Worm (Caenorhabditis elegans) whole organism, L1 larva: ENCODE data around the gene K09G1.1.

Source experiments
- F16B12.6 ChIP-seq: fragments of 150-350 bp; optimal IDR thresholded peaks from 2 replicates; lab custom pipeline; 2014; ENCODE audit warnings: missing biosample characterization, missing genetic modification characterization
- aha-1 ChIP-seq: fragments of 150-350 bp; optimal IDR thresholded peaks from 2 replicates; lab custom pipeline; 2014; ENCODE audit warnings: missing biosample characterization, missing genetic modification characterization
- alr-1 ChIP-seq: fragments of 200-800 bp; sonication (Bioruptor generic); optimal IDR thresholded peaks from 2 replicates; lab custom pipeline; 2018; ENCODE audit warnings: borderline replicate concordance, mild to moderate bottlenecking, missing genetic modification characterization, missing compliant biosample characterization
- blmp-1 ChIP-seq: fragments of 150-350 bp; optimal IDR thresholded peaks from 2 replicates; lab custom pipeline; 2014; ENCODE audit warnings: missing biosample characterization, missing genetic modification characterization
- ceh-63 ChIP-seq: fragments of 200-800 bp; sonication (Bioruptor generic); optimal IDR thresholded peaks from 2 replicates; lab custom pipeline; 2018; ENCODE audit warnings: mild to moderate bottlenecking, missing genetic modification characterization, missing compliant biosample characterization
- ceh-8 ChIP-seq: fragments of 200-800 bp; sonication (Bioruptor generic); optimal IDR thresholded peaks from 2 replicates; lab custom pipeline; 2018; ENCODE audit warnings: mild to moderate bottlenecking, missing genetic modification characterization, moderate library complexity, missing compliant biosample characterization
- ceh-82 ChIP-seq, 3 experiments: fragments of 150-350 bp in 1 of 3; sonication (generic microtip) in 2 of 3; optimal IDR thresholded peaks; 2 replicates each; lab custom pipeline; 2014 to 2017; ENCODE audit warnings: missing biosample characterization in 3 of 3, missing genetic modification characterization in 3 of 3
- ceh-88 ChIP-seq: fragments of 200-800 bp; sonication (Bioruptor generic); IDR thresholded peaks from 2 replicates; pipeline ENCODE4 v1.3.6; 2022; ENCODE audit warnings: missing genetic modification characterization, missing compliant biosample characterization
- ceh-90 ChIP-seq: sonication (generic microtip); optimal IDR thresholded peaks from 2 replicates; lab custom pipeline; 2016; ENCODE audit warnings: missing genetic modification characterization, missing compliant biosample characterization
- dsc-1 ChIP-seq: sonication (generic microtip); optimal IDR thresholded peaks from 2 replicates; lab custom pipeline; 2016; ENCODE audit warnings: mild to moderate bottlenecking, missing genetic modification characterization, missing compliant biosample characterization
- efl-1 ChIP-seq, 4 experiments: fragments of 150-350 bp; optimal IDR thresholded peaks in 3 of 4; peaks in 1 of 4; 1 replicate in 1 of 4; 2 replicates in 3 of 4; lab custom pipeline; 2014; ENCODE audit warnings: missing biosample characterization in 2 of 4, missing genetic modification characterization in 2 of 4, missing genetic modification reagents in 2 of 4
- grh-1 ChIP-seq: fragments of 200-800 bp; sonication (Bioruptor generic); IDR thresholded peaks from 2 replicates; pipeline ENCODE4 v1.3.6; 2022; ENCODE audit warnings: missing genetic modification reagents, missing genetic modification characterization, missing compliant biosample characterization
- hlh-17 ChIP-seq: fragments of 200-800 bp; sonication (Bioruptor generic); optimal IDR thresholded peaks from 2 replicates; lab custom pipeline; 2018; ENCODE audit warnings: missing genetic modification characterization, mild to moderate bottlenecking, missing compliant biosample characterization, moderate library complexity, borderline replicate concordance
- isw-1 ChIP-seq: fragments of 200-800 bp; sonication (Bioruptor generic); IDR thresholded peaks from 2 replicates; pipeline ENCODE4 v1.3.6; 2022; ENCODE audit warnings: missing genetic modification characterization, missing compliant biosample characterization
- jun-1 ChIP-seq: fragments of 150-350 bp; optimal IDR thresholded peaks from 2 replicates; lab custom pipeline; 2014; ENCODE audit warnings: missing biosample characterization, missing genetic modification reagents, missing genetic modification characterization
- lin-13 ChIP-seq: fragments of 150-350 bp; optimal IDR thresholded peaks from 2 replicates; lab custom pipeline; 2014; ENCODE audit warnings: missing biosample characterization, missing genetic modification reagents, missing genetic modification characterization
- lin-14 ChIP-seq: fragments of 200-800 bp; sonication (Bioruptor generic); optimal IDR thresholded peaks from 2 replicates; lab custom pipeline; 2018; ENCODE audit warnings: mild to moderate bottlenecking, missing genetic modification characterization, moderate library complexity, missing compliant biosample characterization
- lin-15B ChIP-seq: fragments of 150-350 bp; sonication (generic microtip); optimal IDR thresholded peaks from 3 replicates; lab custom pipeline; 2014; ENCODE audit warnings: missing biosample characterization, missing genetic modification characterization
- lin-35 ChIP-seq, 2 experiments: fragments of 150-350 bp; optimal IDR thresholded peaks; 2 replicates each; lab custom pipeline; 2014; ENCODE audit warnings: missing biosample characterization in 2 of 2, missing genetic modification characterization in 2 of 2, missing genetic modification reagents in 2 of 2
- lsy-2 ChIP-seq, 2 experiments: fragments of 150-350 bp; optimal IDR thresholded peaks; 2 replicates each; lab custom pipeline; 2014; ENCODE audit warnings: missing biosample characterization in 2 of 2, missing genetic modification characterization in 2 of 2
- nhr-12 ChIP-seq: sonication (generic microtip); optimal IDR thresholded peaks from 2 replicates; lab custom pipeline; 2017; ENCODE audit warnings: missing biosample characterization, missing genetic modification characterization
- nhr-19 ChIP-seq: fragments of 200-800 bp; sonication (Bioruptor generic); conservative IDR thresholded peaks from 2 replicates; pipeline ENCODE4 v1.3.6; 2022; ENCODE audit warnings: missing genetic modification characterization, missing compliant biosample characterization
- nhr-237 ChIP-seq: fragments of 150-350 bp; optimal IDR thresholded peaks from 2 replicates; lab custom pipeline; 2014; ENCODE audit warnings: missing biosample characterization, missing genetic modification characterization
- nhr-47 ChIP-seq: sonication (generic microtip); optimal IDR thresholded peaks from 2 replicates; lab custom pipeline; 2016; ENCODE audit warnings: mild to moderate bottlenecking, missing genetic modification characterization, moderate library complexity, missing compliant biosample characterization
- nhr-71 ChIP-seq: sonication (generic microtip); optimal IDR thresholded peaks from 2 replicates; lab custom pipeline; 2016; ENCODE audit warnings: mild to moderate bottlenecking, missing genetic modification characterization, moderate library complexity, missing compliant biosample characterization
- nhr-77 ChIP-seq: fragments of 150-350 bp; optimal IDR thresholded peaks from 2 replicates; lab custom pipeline; 2014; ENCODE audit warnings: missing biosample characterization, missing genetic modification characterization
- nhr-84 ChIP-seq: sonication (generic microtip); optimal IDR thresholded peaks from 2 replicates; lab custom pipeline; 2017; ENCODE audit warnings: missing biosample characterization, missing genetic modification characterization
- pqm-1 ChIP-seq: sonication (generic microtip); optimal IDR thresholded peaks from 3 replicates; lab custom pipeline; 2017; ENCODE audit warnings: missing biosample characterization, missing genetic modification characterization
- rnt-1 ChIP-seq: sonication (generic microtip); optimal IDR thresholded peaks from 2 replicates; lab custom pipeline; 2016; ENCODE audit warnings: mild to moderate bottlenecking, missing genetic modification characterization, moderate library complexity, missing compliant biosample characterization
- snpc-4 ChIP-seq: fragments of 150-350 bp; optimal IDR thresholded peaks from 2 replicates; lab custom pipeline; 2014; ENCODE audit warnings: missing biosample characterization, missing genetic modification characterization
- snu-23 ChIP-seq: sonication (generic microtip); optimal IDR thresholded peaks from 2 replicates; lab custom pipeline; 2016; ENCODE audit warnings: missing genetic modification characterization, missing compliant biosample characterization
- sox-4 ChIP-seq: sonication (generic microtip); optimal IDR thresholded peaks from 2 replicates; lab custom pipeline; 2016; ENCODE audit warnings: missing genetic modification characterization, missing compliant biosample characterization
- tlp-1 ChIP-seq: fragments of 150-350 bp; optimal IDR thresholded peaks from 2 replicates; lab custom pipeline; 2014; ENCODE audit warnings: missing biosample characterization, missing genetic modification characterization
- unc-62 ChIP-seq: fragments of 150-350 bp; optimal IDR thresholded peaks from 2 replicates; lab custom pipeline; 2014; ENCODE audit warnings: missing biosample characterization, missing genetic modification reagents, missing genetic modification characterization
- unc-98 ChIP-seq: fragments of 200-800 bp; sonication (Bioruptor generic); IDR thresholded peaks from 2 replicates; pipeline ENCODE4 v1.3.6; 2022; ENCODE audit warnings: missing genetic modification characterization, missing compliant biosample characterization
- vab-15 ChIP-seq: sonication (generic microtip); optimal IDR thresholded peaks from 2 replicates; lab custom pipeline; 2017; ENCODE audit warnings: missing genotype, mild to moderate bottlenecking, missing genetic modification characterization, missing compliant biosample characterization
- zag-1 ChIP-seq: fragments of 150-350 bp; optimal IDR thresholded peaks from 2 replicates; lab custom pipeline; 2014; ENCODE audit warnings: missing biosample characterization, missing genetic modification characterization

Gene K09G1.1

DNA sequence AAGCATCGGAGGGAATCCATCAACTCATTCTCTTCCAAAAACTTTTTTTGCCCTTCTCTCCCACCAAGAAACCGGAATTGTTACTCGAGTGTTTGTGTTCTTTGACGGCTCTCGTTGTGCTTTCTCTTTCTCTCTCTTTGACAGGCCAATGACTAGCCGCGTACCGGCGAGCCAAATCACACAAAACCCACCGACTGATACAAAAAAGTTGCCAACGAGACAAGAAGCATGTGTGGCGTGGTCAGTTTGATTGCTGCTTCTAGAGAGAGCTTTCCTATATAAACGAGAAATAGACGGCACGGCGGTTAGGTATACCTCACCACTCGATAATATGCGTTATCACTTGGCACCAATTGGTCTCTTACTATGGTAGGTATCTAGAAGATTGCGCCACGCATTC, 32.4 kb downstream of the K09G1.1 start, which contains the start of gene pqn-63:
TSS of gene pqn-63 (plus strand) at position 307 of the 400 bp plus-strand sequence.
- TF ChIP-seq ceh-88 (GFP tag; lab: Robert Waterston, UW), result no peak
- TF ChIP-seq efl-1 (optimal IDR thresholded peaks at IDR 0.05; lab: Kevin White, UChicago), result no peak
- TF ChIP-seq efl-1 (GFP tag; optimal IDR thresholded peaks at IDR 0.05 in 1 of 2; lab: Kevin White, UChicago), result peak in 1 of 2 experiments; percentile 14

DNA sequence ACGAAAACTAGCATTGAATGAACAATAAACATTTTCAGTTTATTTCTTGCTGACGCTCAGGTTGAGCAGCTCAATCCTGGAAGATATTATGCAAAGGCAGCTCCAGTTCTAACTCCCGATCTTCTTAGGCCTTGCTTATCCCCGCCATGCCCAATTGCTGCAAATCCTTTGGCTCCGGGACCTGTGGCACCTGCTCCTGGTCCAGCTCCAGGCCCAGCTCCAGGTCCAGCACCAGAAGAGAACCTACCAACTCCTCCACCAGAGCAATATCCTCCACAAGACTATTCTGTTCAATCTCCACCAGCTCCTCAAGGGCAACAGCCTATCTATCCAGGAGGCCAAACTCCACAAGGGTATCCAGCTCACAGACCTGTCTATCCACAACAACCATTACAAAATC, 32.8 kb downstream of the K09G1.1 start:
- TF ChIP-seq tlp-1 (tag; lab: Kevin White, UChicago), result no peak
- TF ChIP-seq jun-1, result no peak
- TF ChIP-seq F16B12.6 (tag; lab: Kevin White, UChicago), result no peak
- TF ChIP-seq ceh-88 (GFP tag; lab: Robert Waterston, UW), result no peak
- no peak for TF ChIP-seq grh-1 (GFP tag; lab: Robert Waterston, UW)
- no peak for TF ChIP-seq unc-98 (GFP tag; lab: Robert Waterston, UW)
- TF ChIP-seq vab-15 (tag; lab: Kevin White, UChicago), result no peak
- TF ChIP-seq isw-1, result no peak
- no peak for TF ChIP-seq nhr-19 (GFP tag; lab: Robert Waterston, UW)
- no peak for TF ChIP-seq nhr-47
- no peak for TF ChIP-seq nhr-12 (tag; lab: Kevin White, UChicago)
- no peak for TF ChIP-seq ceh-90
- no peak for TF ChIP-seq snpc-4 (tag; lab: Kevin White, UChicago)
- TF ChIP-seq unc-62, result no peak
- no peak for TF ChIP-seq nhr-237 (tag; lab: Kevin White, UChicago)
- TF ChIP-seq snu-23 (GFP tag; lab: Kevin White, UChicago), result no peak

DNA sequence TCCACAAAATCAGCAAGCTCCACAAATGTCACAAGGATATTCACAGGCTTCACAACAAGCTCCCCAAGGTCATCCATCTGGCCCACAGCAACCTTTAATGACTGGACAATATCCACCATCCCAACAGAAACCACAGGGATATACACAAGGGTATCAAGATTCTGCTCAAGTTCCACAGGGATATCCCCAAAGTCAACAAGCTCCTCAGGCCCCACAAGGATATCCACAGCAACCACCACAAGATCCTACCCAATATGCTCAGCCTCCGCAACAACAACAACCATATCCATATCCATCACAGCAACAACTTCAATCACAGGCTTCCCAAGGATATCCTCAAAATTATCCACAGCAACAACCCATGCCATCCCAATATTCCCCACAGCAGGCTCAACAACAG, 33.3 kb downstream of the K09G1.1 start:
- TF ChIP-seq blmp-1 (tag; lab: Kevin White, UChicago) (no peak), zag-1 (tag; lab: Kevin White, UChicago) (no peak), jun-1 (no peak), ceh-90 (no peak), lin-15B (tag; lab: Kevin White, UChicago) (no peak), ceh-82 (tag; optimal IDR thresholded peaks at IDR 0.05; lab: Kevin White, UChicago) (no peak), alr-1 (no peak)

DNA sequence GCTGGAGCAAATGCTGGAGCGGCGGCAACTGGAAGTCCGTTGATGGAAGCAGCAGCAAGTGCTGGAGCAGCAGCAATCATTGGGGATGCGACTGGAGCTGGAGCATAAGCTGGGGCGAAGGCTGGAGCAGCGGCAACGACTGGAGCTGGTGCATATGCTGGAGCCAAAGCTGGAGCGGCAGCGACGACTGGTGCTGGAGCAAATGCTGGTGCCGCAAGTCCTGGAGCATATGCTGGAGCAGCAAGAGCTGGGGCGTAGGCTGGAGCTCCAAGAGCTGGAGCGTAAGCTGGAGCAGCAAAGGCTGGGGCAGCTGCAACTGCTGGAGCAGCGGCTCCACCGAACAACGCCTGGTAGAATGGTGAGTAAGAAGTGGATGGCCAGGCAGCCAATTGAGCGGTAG, 35.1 kb downstream of the K09G1.1 start:
- TF ChIP-seq ceh-8 (GFP tag; lab: Kevin White, UChicago), result peak; percentile 7
- no peak for TF ChIP-seq alr-1

DNA sequence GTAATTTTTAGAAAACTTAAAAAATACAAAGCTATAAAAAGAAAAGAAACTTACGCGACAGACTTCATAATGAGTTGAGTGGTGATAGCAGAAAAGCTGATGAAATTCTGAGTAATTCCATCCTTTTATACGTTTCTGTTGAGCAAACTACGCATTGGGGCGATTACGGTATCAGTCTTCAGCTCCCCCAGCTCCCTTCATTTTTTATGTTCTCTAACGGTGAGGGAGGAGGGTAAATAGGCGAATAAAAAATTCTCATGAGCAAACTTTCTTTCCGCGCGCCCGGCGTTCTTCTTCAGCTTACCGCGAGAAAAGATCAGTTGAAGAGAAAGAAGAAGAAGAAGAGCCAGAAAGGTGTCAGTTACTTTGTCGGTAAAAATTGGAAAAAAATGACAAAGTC, 35.6 kb downstream of the K09G1.1 start, which contains the start of gene idpc-7:
TSS of gene idpc-7 (minus strand) at position 101 of the 400 bp plus-strand sequence.
- no peak for TF ChIP-seq efl-1 (optimal IDR thresholded peaks at IDR 0.05; lab: Kevin White, UChicago)
- peak in 1 of 2 experiments; percentile 5 for TF ChIP-seq efl-1 (GFP tag; optimal IDR thresholded peaks at IDR 0.05 in 1 of 2; lab: Kevin White, UChicago)
- no peak for TF ChIP-seq lin-14
- no peak for TF ChIP-seq pqm-1 (tag; lab: Kevin White, UChicago)
- TF ChIP-seq nhr-77 (tag; lab: Kevin White, UChicago), result no peak
- TF ChIP-seq lin-13, result no peak
- TF ChIP-seq lin-35 (GFP tag; optimal IDR thresholded peaks at IDR 0.05; lab: Kevin White, UChicago), result no peak

DNA sequence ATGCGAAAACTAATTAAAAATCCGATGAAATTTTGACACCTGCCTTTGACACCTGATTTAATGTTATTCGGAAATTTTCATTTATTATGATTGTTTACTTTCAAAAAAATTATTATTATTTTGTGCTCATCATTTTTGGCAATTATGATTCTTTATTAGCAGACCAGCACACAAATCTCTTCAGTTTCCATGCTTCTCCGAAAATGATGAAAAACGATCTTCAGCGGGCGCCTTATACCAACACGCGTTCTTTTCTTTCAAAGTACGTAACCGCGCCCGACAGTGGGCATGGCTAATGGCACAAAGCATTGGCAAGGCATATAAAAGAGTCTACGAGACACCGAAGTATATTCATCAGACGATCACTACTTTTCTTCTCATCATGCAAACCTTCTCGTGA, 36.5 kb downstream of the K09G1.1 start, which contains the start of gene idpc-6:
TSS of gene idpc-6 (plus strand) at position 301 of the 400 bp plus-strand sequence.
- TF ChIP-seq ceh-63 (GFP tag; lab: Kevin White, UChicago), result no peak
- no peak for TF ChIP-seq ceh-82 (tag; optimal IDR thresholded peaks at IDR 0.05; lab: Kevin White, UChicago)
- TF ChIP-seq dsc-1 (tag; lab: Kevin White, UChicago), result no peak
- no peak for TF ChIP-seq nhr-84 (tag; lab: Kevin White, UChicago)
- no peak for TF ChIP-seq nhr-71
- no peak for TF ChIP-seq ceh-90
- TF ChIP-seq nhr-237 (tag; lab: Kevin White, UChicago), result no peak
- TF ChIP-seq lsy-2 (tag; optimal IDR thresholded peaks at IDR 0.05; lab: Kevin White, UChicago), result no peak
- no peak for TF ChIP-seq aha-1 (tag; lab: Kevin White, UChicago)
- TF ChIP-seq sox-4, result no peak
- no peak for TF ChIP-seq hlh-17 (GFP tag; lab: Kevin White, UChicago)
- TF ChIP-seq rnt-1 (tag; lab: Kevin White, UChicago), result no peak
